Fruit fly (Drosophila melanogaster) whole organism, adult: ENCODE data around the gene Rift.
A peak's percentile ranks its signal among the peaks of the same experiment; 100 is the strongest.

ENCODE experiments used
- CG12768 ChIP-seq: fragments of 200-800 bp; sonication (Bioruptor generic); optimal IDR thresholded peaks from 2 replicates; lab custom pipeline; 2017; ENCODE audit warnings: missing biosample characterization, missing genetic modification characterization, mild to moderate bottlenecking, moderate library complexity, missing genetic modification reagents
- CG14711 ChIP-seq: fragments of 200-800 bp; sonication (Bioruptor generic); optimal IDR thresholded peaks from 2 replicates; lab custom pipeline; 2018; ENCODE audit warnings: missing biosample characterization, mild to moderate bottlenecking, missing genetic modification characterization, moderate library complexity
- CG33017 ChIP-seq: fragments of 200-800 bp; sonication (Bioruptor generic); optimal IDR thresholded peaks from 2 replicates; lab custom pipeline; 2018; ENCODE audit warnings: missing biosample characterization, mild to moderate bottlenecking, missing genetic modification characterization, moderate library complexity
- CG7045 ChIP-seq: fragments of 200-800 bp; sonication (Bioruptor generic); optimal IDR thresholded peaks from 2 replicates; lab custom pipeline; 2017; ENCODE audit warnings: missing biosample characterization, mild to moderate bottlenecking, missing genetic modification characterization
- Crg-1 ChIP-seq: fragments of 200-800 bp; sonication (Bioruptor generic); optimal IDR thresholded peaks from 2 replicates; lab custom pipeline; 2016; ENCODE audit warnings: missing biosample characterization, missing genetic modification characterization
- Mnt ChIP-seq: fragments of 200-800 bp; sonication (Bioruptor generic); optimal IDR thresholded peaks from 2 replicates; lab custom pipeline; 2016; ENCODE audit warnings: missing biosample characterization, mild to moderate bottlenecking, missing genetic modification characterization
- cic ChIP-seq: fragments of 200-800 bp; sonication (Bioruptor generic); optimal IDR thresholded peaks from 2 replicates; lab custom pipeline; 2017; ENCODE audit warnings: missing biosample characterization, mild to moderate bottlenecking, missing genetic modification characterization, moderate library complexity
- cnc ChIP-seq, 2 experiments: fragments of >200 bp; optimal IDR thresholded peaks; 2 replicates each; lab custom pipeline; 2017
- kay ChIP-seq: fragments of 200-800 bp; sonication (Bioruptor generic); peaks from one replicate; lab custom pipeline; 2016; ENCODE audit warnings: missing biosample characterization, missing genetic modification characterization, borderline replicate concordance
- ovo ChIP-seq: fragments of 200-800 bp; sonication (Bioruptor generic); optimal IDR thresholded peaks from 2 replicates; lab custom pipeline; 2016; ENCODE audit warnings: missing biosample characterization, missing genetic modification characterization
- tj ChIP-seq: fragments of 200-800 bp; sonication (Bioruptor generic); optimal IDR thresholded peaks from 3 replicates; lab custom pipeline; 2017; ENCODE audit warnings: missing biosample characterization, mild to moderate bottlenecking, missing genetic modification characterization, moderate library complexity

DNA sequence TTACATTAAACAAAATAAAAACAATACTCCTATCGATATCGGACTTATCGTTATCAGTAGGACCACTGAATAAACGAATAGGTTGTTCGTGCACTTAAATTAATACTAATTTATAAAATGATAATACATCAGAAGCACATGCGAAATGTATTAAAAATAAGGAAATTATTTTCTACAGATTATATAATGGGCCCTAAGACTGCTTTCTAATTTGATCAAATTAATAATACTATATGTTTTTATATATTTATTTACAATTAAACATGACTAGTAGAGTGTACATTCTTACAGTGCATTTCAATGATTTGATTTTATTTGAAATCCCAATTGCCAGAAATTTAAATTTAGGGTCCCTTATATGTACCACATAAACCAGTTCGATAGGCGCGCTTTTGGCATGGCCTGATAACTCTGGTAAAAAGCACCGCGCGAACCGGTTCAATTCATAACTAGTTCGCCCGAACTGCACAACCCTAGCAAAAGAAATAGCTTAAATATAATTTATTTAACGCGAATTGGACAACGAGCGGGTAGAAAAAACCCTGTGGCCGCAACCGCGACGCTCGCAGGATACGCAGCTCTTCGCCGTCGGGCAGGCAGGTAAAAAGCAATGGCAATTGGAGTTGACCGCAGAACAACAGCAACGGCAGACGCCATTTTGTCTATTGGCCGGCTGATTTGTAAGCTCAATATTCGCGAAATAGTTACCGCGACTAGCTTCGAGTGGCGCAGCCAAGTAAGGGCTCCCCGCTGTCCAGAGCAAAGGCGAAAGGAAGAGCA lies 33.2 kb downstream of the Rift start, which contains the start of the genes CG2126 and faf:
- TF ChIP-seq cnc (optimal IDR thresholded peaks at IDR 0.05; lab: Kevin White, UChicago) (no peak), tj (GFP tag; lab: Kevin White, UChicago) (peak; percentile 47), CG12768 (GFP tag; lab: Kevin White, UChicago) (peak; percentile 64), CG7045 (GFP tag; lab: Kevin White, UChicago) (peak; percentile 76), kay (GFP tag; lab: Kevin White, UChicago) (no peak), Mnt (GFP tag; lab: Kevin White, UChicago) (peak; percentile 60), CG14711 (tag; lab: Kevin White, UChicago) (peak; percentile 99), CG33017 (peak; percentile 76), ovo (GFP tag; lab: Kevin White, UChicago) (peak; percentile 48), Crg-1 (GFP tag; lab: Kevin White, UChicago) (peak; percentile 66), cic (GFP tag; lab: Kevin White, UChicago) (peak; percentile 29)
